Fruit fly (Drosophila melanogaster) S2 (cell line): ENCODE measurements around the gene CG6071.

Experiments used
- CG8478 ChIP-seq: fragments of >200 bp; optimal IDR thresholded peaks from 2 replicates; lab custom pipeline; 2018
- CTCF ChIP-seq, 2 experiments: fragments of >200 bp; optimal IDR thresholded peaks; 2 replicates each; lab custom pipeline; 2018

- TF ChIP-seq CTCF (optimal IDR thresholded peaks at IDR 0.05; lab: Kevin White, UChicago) (no peak), CG8478 (lab: Kevin White, UChicago) (no peak)
These were observed 40.0 kb upstream of the CG6071 start for dm6 chr3L:11685876-11686275.
